Worm (Caenorhabditis elegans): ENCODE results near the gene hum-4.

hum-4 gene

DNA sequence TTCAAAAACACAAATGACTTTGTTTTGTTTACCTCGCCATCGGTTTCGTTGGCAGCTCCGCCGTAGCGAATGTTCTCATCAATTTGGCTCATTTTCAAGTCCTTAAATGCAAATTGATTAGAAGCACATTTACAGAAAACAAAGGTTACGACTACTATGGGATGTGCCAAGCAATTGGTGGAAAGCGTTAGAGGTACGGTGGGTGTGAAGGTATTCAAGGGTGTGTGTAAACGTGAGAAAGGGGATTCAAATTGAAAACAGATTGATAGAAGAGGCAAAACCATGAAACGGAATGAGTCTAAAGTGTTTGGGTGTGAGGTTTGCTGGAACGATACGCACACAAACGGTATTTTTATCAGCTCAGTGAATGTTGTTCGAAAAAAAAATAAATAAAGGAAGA, 56.0 kb downstream of the hum-4 start, which contains the start of gene tni-1:
Gene tni-1, minus strand, starts transcription at position 101 of the 400 bp plus-strand sequence.
- TF ChIP-seq ceh-6 (GFP tag; optimal IDR thresholded peaks at IDR 0.05): no peak
- TF ChIP-seq ztf-16 (tag; optimal IDR thresholded peaks at IDR 0.05): no peak
- TF ChIP-seq ceh-30 (tag; optimal IDR thresholded peaks at IDR 0.05): no peak
- no peak for TF ChIP-seq ceh-22 (tag; optimal IDR thresholded peaks at IDR 0.05)
- no peak for TF ChIP-seq elt-2 (tag; optimal IDR thresholded peaks at IDR 0.05)

- TF ChIP-seq ceh-19 (GFP tag; optimal IDR thresholded peaks at IDR 0.05) (no peak), ceh-6 (GFP tag; optimal IDR thresholded peaks at IDR 0.05) (no peak), ama-1 (optimal IDR thresholded peaks at IDR 0.05) (peak; percentile 31), sox-4 (tag; optimal IDR thresholded peaks at IDR 0.05) (no peak), elt-2 (tag; optimal IDR thresholded peaks at IDR 0.05) (no peak), ztf-16 (tag; optimal IDR thresholded peaks at IDR 0.05) (no peak), pag-3 (tag; optimal IDR thresholded peaks at IDR 0.05; ENCODE audit: borderline replicate concordance) (no peak)
Observed at ce11 chrX:11375509-11375908, 57.9 kb downstream of the hum-4 start, which contains the start of gene F42E11.3. TSS of gene F42E11.3 (minus strand) at chrX:11375609.

Data from whole organism, late embryonic.